Worm (Caenorhabditis elegans) whole organism, L4 larva: Measurements from ENCODE around the gene set-13.

Source experiments
- F26F4.8 ChIP-seq: fragments of 200-800 bp; sonication (Bioruptor generic); conservative IDR thresholded peaks from 2 replicates; pipeline ENCODE4 v1.3.6; 2022; ENCODE audit warnings: missing genetic modification characterization, missing compliant biosample characterization
- ama-1 ChIP-seq: fragments of 150-350 bp; optimal IDR thresholded peaks from 2 replicates; lab custom pipeline; 2014; ENCODE audit warnings: inconsistent platforms, mixed read lengths
- ceh-20 ChIP-seq: fragments of 200-800 bp; sonication (Bioruptor generic); IDR thresholded peaks from 2 replicates; pipeline ENCODE4 v1.3.6; 2022; ENCODE audit warnings: missing genetic modification reagents, missing genetic modification characterization, missing compliant biosample characterization
- daf-12 ChIP-seq: fragments of 150-350 bp; optimal IDR thresholded peaks from 2 replicates; lab custom pipeline; 2014; ENCODE audit warnings: missing biosample characterization, missing genetic modification reagents, missing genetic modification characterization
- dmd-8 ChIP-seq: fragments of 200-800 bp; sonication (Bioruptor generic); IDR thresholded peaks from 2 replicates; pipeline ENCODE4 v1.3.6; 2022; ENCODE audit warnings: missing genetic modification characterization, missing compliant biosample characterization
- fos-1 ChIP-seq: fragments of 150-350 bp; optimal IDR thresholded peaks from 2 replicates; lab custom pipeline; 2014; ENCODE audit warnings: missing biosample characterization, missing genetic modification characterization
- mdl-1 ChIP-seq, 2 experiments: fragments of 150-350 bp in 1 of 2; sonication (generic microtip) in 1 of 2; optimal IDR thresholded peaks; 2 replicates each; lab custom pipeline; 2014 to 2017; ENCODE audit warnings: missing biosample characterization in 2 of 2, missing genetic modification characterization in 2 of 2
- mep-1 ChIP-seq: fragments of 150-350 bp; sonication (generic microtip); optimal IDR thresholded peaks from 3 replicates; lab custom pipeline; 2014; ENCODE audit warnings: missing biosample characterization, missing genetic modification characterization
- nhr-76 ChIP-seq: fragments of 150-350 bp; optimal IDR thresholded peaks from 2 replicates; lab custom pipeline; 2014; ENCODE audit warnings: missing biosample characterization, missing genetic modification characterization
- nhr-77 ChIP-seq: fragments of 150-350 bp; optimal IDR thresholded peaks from 2 replicates; lab custom pipeline; 2014; ENCODE audit warnings: missing biosample characterization, missing genetic modification characterization
- skn-1 ChIP-seq: fragments of 150-350 bp; optimal IDR thresholded peaks from 2 replicates; lab custom pipeline; 2014; ENCODE audit warnings: missing biosample characterization, missing genetic modification characterization
- unc-39 ChIP-seq: sonication (generic microtip); optimal IDR thresholded peaks from 2 replicates; lab custom pipeline; 2017; ENCODE audit warnings: missing biosample characterization, missing genetic modification characterization
- unc-62 ChIP-seq, 3 experiments: fragments of 150-350 bp in 1 of 3; sonication (generic microtip); optimal IDR thresholded peaks in 2 of 3; peaks in 1 of 3; 1 replicate in 1 of 3; 2 replicates in 2 of 3; lab custom pipeline; 2014 to 2017; ENCODE audit warnings: missing biosample characterization in 3 of 3, missing genetic modification characterization in 3 of 3, missing genetic modification reagents in 3 of 3, missing genotype in 1 of 3
- zfp-3 ChIP-seq: fragments of 200-800 bp; sonication (Bioruptor generic); conservative IDR thresholded peaks from 2 replicates; pipeline ENCODE4 v1.3.6; 2022; ENCODE audit warnings: missing genetic modification reagents, missing genetic modification characterization, missing compliant biosample characterization

DNA sequence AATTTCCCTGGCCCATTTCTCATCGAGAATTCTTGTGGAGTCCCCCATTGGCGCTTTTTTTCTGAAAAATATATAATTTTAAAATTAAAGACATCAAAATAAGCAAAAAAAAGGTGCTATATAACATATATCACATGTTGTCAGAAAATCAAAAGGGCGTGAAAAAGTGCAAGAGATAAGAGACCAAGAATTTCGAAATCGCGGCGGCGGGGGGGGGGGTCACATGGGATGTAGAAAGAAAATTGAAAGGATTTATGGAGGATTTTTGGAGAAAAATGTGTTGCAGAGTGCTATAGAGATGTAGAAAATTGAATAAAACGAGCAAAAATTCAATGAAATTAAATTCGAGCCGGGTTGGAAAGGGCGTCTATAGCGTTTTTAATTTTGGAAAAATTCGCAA lies 14.4 kb downstream of the set-13 start, which contains the start of gene K12H6.6:
- no peak for TF ChIP-seq mdl-1 (tag; optimal IDR thresholded peaks at IDR 0.05; lab: Kevin White, UChicago)
- TF ChIP-seq nhr-76 (tag; lab: Kevin White, UChicago): no peak
- no peak for TF ChIP-seq ama-1 (lab: Kevin White, UChicago)
- TF ChIP-seq nhr-77 (tag; lab: Kevin White, UChicago): no peak
- TF ChIP-seq unc-39 (tag; lab: Kevin White, UChicago): no peak
- no peak for TF ChIP-seq zfp-3 (GFP tag; lab: Robert Waterston, UW)
- no peak for TF ChIP-seq ceh-20 (GFP tag; lab: Robert Waterston, UW)
- TF ChIP-seq skn-1 (tag; lab: Kevin White, UChicago): no peak
- no peak for TF ChIP-seq daf-12 (tag; lab: Kevin White, UChicago)
- TF ChIP-seq dmd-8 (GFP tag; lab: Robert Waterston, UW): no peak
- TF ChIP-seq unc-62 (GFP tag; optimal IDR thresholded peaks at IDR 0.05 in 1 of 2; lab: Kevin White, UChicago): no peak
- no peak for TF ChIP-seq unc-62 (tag; optimal IDR thresholded peaks at IDR 0.05; lab: Kevin White, UChicago)
- TF ChIP-seq fos-1 (tag; lab: Kevin White, UChicago): no peak
- no peak for TF ChIP-seq mep-1
- no peak for TF ChIP-seq F26F4.8 (GFP tag; lab: Robert Waterston, UW)
